Fruit fly (Drosophila melanogaster) whole organism, prepupa: Measurements from ENCODE around the gene CG42635.

Experiments
- Blimp-1 ChIP-seq: fragments of 200-800 bp; sonication (Bioruptor generic); optimal IDR thresholded peaks from 3 replicates; lab custom pipeline; 2017; ENCODE audit warnings: missing biosample characterization, missing genetic modification characterization, mild to moderate bottlenecking, moderate library complexity, missing genetic modification reagents
- CG11762 ChIP-seq: fragments of 200-800 bp; sonication (Bioruptor generic); optimal IDR thresholded peaks from 3 replicates; lab custom pipeline; 2016; ENCODE audit warnings: missing biosample characterization, missing genetic modification characterization; ENCODE audit not compliant: insufficient read depth
- CG11902 ChIP-seq: fragments of 200-800 bp; sonication (Bioruptor generic); optimal IDR thresholded peaks from 3 replicates; lab custom pipeline; 2016; ENCODE audit warnings: missing biosample characterization, missing genetic modification characterization
- CG1621 ChIP-seq: fragments of 200-800 bp; sonication (Bioruptor generic); optimal IDR thresholded peaks from 3 replicates; lab custom pipeline; 2018; ENCODE audit warnings: missing biosample characterization, mild to moderate bottlenecking, missing genetic modification characterization
- CG3032 ChIP-seq: fragments of 200-800 bp; optimal IDR thresholded peaks from 2 replicates; lab custom pipeline; 2019; ENCODE audit warnings: missing biosample characterization, mild to moderate bottlenecking, missing genetic modification characterization, moderate library complexity
- CG34406 ChIP-seq: fragments of 200-800 bp; sonication (Bioruptor generic); optimal IDR thresholded peaks from 3 replicates; lab custom pipeline; 2016; ENCODE audit warnings: missing biosample characterization, missing genetic modification characterization
- CG3919 ChIP-seq: fragments of 200-800 bp; sonication (Bioruptor generic); optimal IDR thresholded peaks from 3 replicates; lab custom pipeline; 2016; ENCODE audit warnings: missing biosample characterization, missing genetic modification characterization
- CG4318 ChIP-seq: fragments of 200-800 bp; sonication (Bioruptor generic); optimal IDR thresholded peaks from 3 replicates; lab custom pipeline; 2017; ENCODE audit warnings: missing biosample characterization, mild to moderate bottlenecking, missing genetic modification characterization
- CG6792 ChIP-seq: fragments of 200-800 bp; sonication (Bioruptor generic); optimal IDR thresholded peaks from 3 replicates; lab custom pipeline; 2016; ENCODE audit warnings: missing biosample characterization, missing genetic modification characterization
- CG6808 ChIP-seq: fragments of 200-800 bp; sonication (Bioruptor generic); optimal IDR thresholded peaks from 3 replicates; lab custom pipeline; 2017; ENCODE audit warnings: missing biosample characterization, missing genetic modification characterization, mild to moderate bottlenecking, moderate library complexity, missing genetic modification reagents
- CG6854 ChIP-seq: fragments of 200-800 bp; sonication (Bioruptor generic); optimal IDR thresholded peaks from 2 replicates; lab custom pipeline; 2017; ENCODE audit warnings: missing biosample characterization, mild to moderate bottlenecking, missing genetic modification characterization
- CG7368 ChIP-seq: fragments of 200-800 bp; sonication (Bioruptor generic); optimal IDR thresholded peaks from 3 replicates; lab custom pipeline; 2016; ENCODE audit warnings: missing biosample characterization, missing genetic modification characterization
- CG8119 ChIP-seq: fragments of 200-800 bp; sonication (Bioruptor generic); IDR thresholded peaks from 3 replicates; pipeline ENCODE4 v1.3.6; 2022; ENCODE audit warnings: missing biosample characterization, missing genetic modification characterization
- CG8319 ChIP-seq: fragments of 200-800 bp; sonication (Bioruptor generic); optimal IDR thresholded peaks from 3 replicates; lab custom pipeline; 2016; ENCODE audit warnings: missing biosample characterization, missing genetic modification characterization
- CG8632 ChIP-seq: fragments of 200-800 bp; sonication (Bioruptor generic); optimal IDR thresholded peaks from 3 replicates; lab custom pipeline; 2016; ENCODE audit warnings: missing biosample characterization, missing genetic modification characterization
- CG9139 ChIP-seq: fragments of 200-800 bp; sonication (Bioruptor generic); optimal IDR thresholded peaks from 3 replicates; lab custom pipeline; 2017; ENCODE audit warnings: missing biosample characterization, mild to moderate bottlenecking, missing genetic modification characterization
- Eip75B ChIP-seq: fragments of 200-800 bp; sonication (Bioruptor generic); optimal IDR thresholded peaks from 3 replicates; lab custom pipeline; 2016; ENCODE audit warnings: missing biosample characterization, missing genetic modification characterization
- Eip78C ChIP-seq: fragments of 200-800 bp; sonication (Bioruptor generic); peaks from one replicate; lab custom pipeline; 2016; ENCODE audit warnings: missing biosample characterization, missing genetic modification characterization
- Eip93F ChIP-seq: fragments of 200-800 bp; sonication (Bioruptor generic); optimal IDR thresholded peaks from 2 replicates; lab custom pipeline; 2016; ENCODE audit warnings: missing biosample characterization, mild to moderate bottlenecking, missing genetic modification characterization
- Gug ChIP-seq: fragments of 200-800 bp; sonication (Bioruptor generic); IDR thresholded peaks from 2 replicates; pipeline ENCODE4 v1.3.6; 2022; ENCODE audit warnings: missing biosample characterization, missing genetic modification characterization
- Hr39 ChIP-seq: fragments of 200-800 bp; sonication (Bioruptor generic); optimal IDR thresholded peaks from 2 replicates; lab custom pipeline; 2016; ENCODE audit warnings: missing biosample characterization, missing genetic modification characterization
- Smox ChIP-seq: fragments of 200-800 bp; sonication (Bioruptor generic); optimal IDR thresholded peaks from 3 replicates; lab custom pipeline; 2016; ENCODE audit warnings: missing biosample characterization, missing genetic modification characterization
- Sox102F ChIP-seq: fragments of 200-800 bp; sonication (Bioruptor generic); optimal IDR thresholded peaks from 2 replicates; lab custom pipeline; 2016; ENCODE audit warnings: missing biosample characterization, mild to moderate bottlenecking, missing genetic modification characterization
- Sox15 ChIP-seq: fragments of 200-800 bp; sonication (Bioruptor generic); optimal IDR thresholded peaks from 3 replicates; lab custom pipeline; 2016; ENCODE audit warnings: missing biosample characterization, missing genetic modification characterization
- achi ChIP-seq: fragments of 200-800 bp; sonication (Bioruptor generic); optimal IDR thresholded peaks from 3 replicates; lab custom pipeline; 2016; ENCODE audit warnings: missing biosample characterization, missing genetic modification characterization
- acj6 ChIP-seq: fragments of 200-800 bp; sonication (Bioruptor generic); optimal IDR thresholded peaks from 3 replicates; lab custom pipeline; 2016; ENCODE audit warnings: missing biosample characterization, missing genetic modification characterization
- cyc ChIP-seq: fragments of 200-800 bp; sonication (Bioruptor generic); optimal IDR thresholded peaks from 3 replicates; lab custom pipeline; 2016; ENCODE audit warnings: missing biosample characterization, missing genetic modification characterization
- dac ChIP-seq: fragments of 200-800 bp; sonication (Bioruptor generic); optimal IDR thresholded peaks from 2 replicates; lab custom pipeline; 2017; ENCODE audit warnings: missing biosample characterization, mild to moderate bottlenecking, missing genetic modification characterization
- dsx ChIP-seq: fragments of 200-800 bp; optimal IDR thresholded peaks from 3 replicates; lab custom pipeline; 2019; ENCODE audit warnings: missing biosample characterization, mild to moderate bottlenecking, missing genetic modification characterization, moderate library complexity; ENCODE audit not compliant: poor library complexity, severe bottlenecking
- eg ChIP-seq: fragments of 200-800 bp; sonication (Bioruptor generic); IDR thresholded peaks from 3 replicates; pipeline ENCODE4 v1.3.6; 2022; ENCODE audit warnings: missing biosample characterization, missing genetic modification characterization
- fd59A ChIP-seq: fragments of 200-800 bp; sonication (Bioruptor generic); optimal IDR thresholded peaks from 2 replicates; lab custom pipeline; 2017; ENCODE audit warnings: missing biosample characterization, mild to moderate bottlenecking, missing genetic modification characterization, missing genetic modification reagents
- fkh ChIP-seq: fragments of 200-800 bp; sonication (Bioruptor generic); optimal IDR thresholded peaks from 3 replicates; lab custom pipeline; 2017; ENCODE audit warnings: missing biosample characterization, mild to moderate bottlenecking, missing genetic modification characterization, moderate library complexity
- pdm3 ChIP-seq: fragments of 200-800 bp; sonication (Bioruptor generic); optimal IDR thresholded peaks from 3 replicates; lab custom pipeline; 2016; ENCODE audit warnings: missing biosample characterization, missing genetic modification characterization
- spab ChIP-seq: fragments of 200-800 bp; sonication (Bioruptor generic); optimal IDR thresholded peaks from 2 replicates; lab custom pipeline; 2017; ENCODE audit warnings: missing biosample characterization, mild to moderate bottlenecking, missing genetic modification characterization, missing genetic modification reagents
- vri ChIP-seq: fragments of 200-800 bp; sonication (Bioruptor generic); optimal IDR thresholded peaks from 3 replicates; lab custom pipeline; 2016; ENCODE audit warnings: missing biosample characterization, mild to moderate bottlenecking, missing genetic modification characterization

CG42635 gene

dm6 chr2L:17963071-17963567 is 44.6 kb upstream of the CG42635 start, which contains the start of gene CG5674 (continued):
- no peak for TF ChIP-seq CG9139 (GFP tag; lab: Kevin White, UChicago)
- TF ChIP-seq Blimp-1 (GFP tag; lab: Kevin White, UChicago), result no peak
- TF ChIP-seq Eip78C (GFP tag; lab: Kevin White, UChicago), result no peak

DNA sequence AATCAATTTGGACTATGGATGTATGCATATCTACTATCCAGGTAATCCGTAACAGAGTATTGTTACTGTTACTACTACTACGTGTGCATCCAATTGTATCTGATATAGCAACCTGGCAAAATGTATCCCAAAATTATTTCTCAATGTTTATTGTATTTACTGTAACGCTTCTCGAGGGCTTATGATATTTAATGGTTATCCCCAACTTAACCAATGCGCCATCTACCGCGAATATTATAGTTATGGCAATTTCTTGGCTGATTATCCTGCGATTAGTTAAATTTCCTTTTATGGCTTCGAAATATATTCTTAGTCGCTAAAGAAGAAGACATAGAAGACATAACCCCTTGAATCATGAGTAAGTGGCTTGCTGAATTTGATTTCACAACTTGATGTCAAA is 44.0 kb upstream of the CG42635 start:
- TF ChIP-seq Hr39 (GFP tag; lab: Kevin White, UChicago) (no peak), vri (GFP tag; lab: Kevin White, UChicago) (no peak), CG11762 (GFP tag; lab: Kevin White, UChicago) (no peak), eg (GFP tag; lab: Robert Waterston, UW) (no peak), Smox (GFP tag; lab: Kevin White, UChicago) (no peak)

dm6 chr2L:17972999-17973398 is 34.7 kb upstream of the CG42635 start:
- TF ChIP-seq fkh (no peak), vri (GFP tag; lab: Kevin White, UChicago) (no peak), CG8319 (no peak), dac (GFP tag; lab: Kevin White, UChicago) (no peak), cyc (GFP tag; lab: Kevin White, UChicago) (no peak), CG8632 (no peak), Smox (GFP tag; lab: Kevin White, UChicago) (no peak), CG6808 (GFP tag; lab: Kevin White, UChicago) (no peak), Gug (GFP tag; lab: Robert Waterston, UW) (no peak), dsx (GFP tag; lab: Kevin White, UChicago) (no peak), achi (GFP tag; lab: Kevin White, UChicago) (no peak), spab (GFP tag; lab: Kevin White, UChicago) (no peak), fd59A (GFP tag; lab: Kevin White, UChicago) (no peak)

dm6 chr2L:17982372-17982771 is 25.4 kb upstream of the CG42635 start, which contains the start of gene btv:
Gene btv (minus strand): TSS chr2L:17982472.
- TF ChIP-seq Sox102F (GFP tag; lab: Kevin White, UChicago) (no peak), cyc (GFP tag; lab: Kevin White, UChicago) (no peak), pdm3 (GFP tag; lab: Kevin White, UChicago) (no peak), Eip93F (GFP tag; lab: Kevin White, UChicago) (no peak), dac (GFP tag; lab: Kevin White, UChicago) (no peak), Smox (GFP tag; lab: Kevin White, UChicago) (no peak), CG4318 (GFP tag; lab: Kevin White, UChicago) (no peak), CG8632 (no peak), CG3919 (GFP tag; lab: Kevin White, UChicago) (no peak), CG34406 (GFP tag; lab: Kevin White, UChicago) (no peak), dsx (GFP tag; lab: Kevin White, UChicago) (no peak), CG9139 (GFP tag; lab: Kevin White, UChicago) (no peak), eg (GFP tag; lab: Robert Waterston, UW) (no peak), CG7368 (GFP tag; lab: Kevin White, UChicago) (no peak)

- TF ChIP-seq Sox15 (GFP tag; lab: Kevin White, UChicago), result no peak
- no peak for TF ChIP-seq Hr39 (GFP tag; lab: Kevin White, UChicago)
- no peak for TF ChIP-seq CG7368 (GFP tag; lab: Kevin White, UChicago)
- TF ChIP-seq CG3032 (tag; lab: Kevin White, UChicago), result no peak
Measured at dm6 chr2L:17986099-17986498, 21.6 kb upstream of the CG42635 start, which contains the start of gene CG5681. Gene CG5681 (plus strand): TSS chr2L:17986399.

DNA sequence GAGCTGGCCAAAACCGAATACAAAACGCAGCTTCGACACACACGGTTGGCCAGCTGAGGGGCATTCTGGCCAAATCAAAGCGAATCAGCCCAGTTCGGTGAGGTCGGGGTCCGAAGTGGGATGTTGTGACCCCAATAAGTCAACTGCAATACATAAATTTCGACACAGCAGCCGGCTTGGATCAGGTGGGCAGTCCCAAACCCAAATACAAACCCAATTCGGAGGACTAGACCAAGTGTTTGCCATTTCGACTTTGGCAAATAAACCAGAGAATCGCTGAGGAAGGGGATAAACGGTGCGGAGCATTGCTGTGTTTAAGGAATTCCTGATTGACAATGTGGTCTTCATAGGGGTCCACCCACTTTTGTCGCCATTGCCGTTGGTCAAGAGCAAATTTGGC is 18.8 kb upstream of the CG42635 start:
- no peak for TF ChIP-seq vri (GFP tag; lab: Kevin White, UChicago)
- TF ChIP-seq CG8119 (GFP tag; lab: Robert Waterston, UW), result no peak
- TF ChIP-seq Eip75B, result no peak
- no peak for TF ChIP-seq CG11902 (GFP tag; lab: Kevin White, UChicago)
- no peak for TF ChIP-seq CG6792 (GFP tag; lab: Kevin White, UChicago)
- no peak for TF ChIP-seq acj6 (GFP tag; lab: Kevin White, UChicago)
- no peak for TF ChIP-seq CG1621 (tag; lab: Kevin White, UChicago)
- no peak for TF ChIP-seq CG6854 (GFP tag; lab: Kevin White, UChicago)
- TF ChIP-seq CG3919 (GFP tag; lab: Kevin White, UChicago), result no peak
- TF ChIP-seq achi (GFP tag; lab: Kevin White, UChicago), result no peak
- no peak for TF ChIP-seq dsx (GFP tag; lab: Kevin White, UChicago)
